Fruit fly (Drosophila melanogaster) whole organism, embryonic: ENCODE data around the gene PGAP1.

Experiments
- Bgb ChIP-seq: fragments of 200-800 bp; sonication (Bioruptor generic); IDR thresholded peaks from 2 replicates; pipeline ENCODE4 v1.3.6; 2022; ENCODE audit warnings: missing biosample characterization, missing genetic modification characterization; ENCODE audit not compliant: partially characterized antibody
- CG1024 ChIP-seq: fragments of 200-800 bp; sonication (Bioruptor generic); IDR thresholded peaks from 2 replicates; pipeline ENCODE4 v1.3.6; 2022; ENCODE audit warnings: missing biosample characterization, missing genetic modification characterization
- CG10959 ChIP-seq: fragments of 200-800 bp; sonication (Bioruptor generic); IDR thresholded peaks from 2 replicates; pipeline ENCODE4 v1.3.6; 2022; ENCODE audit warnings: missing biosample characterization, missing genetic modification characterization
- CG11398 ChIP-seq: fragments of 200-800 bp; sonication (Bioruptor generic); optimal IDR thresholded peaks from 2 replicates; lab custom pipeline; 2016; ENCODE audit warnings: missing biosample characterization, missing genetic modification characterization
- CG11456 ChIP-seq: fragments of 200-800 bp; sonication (Bioruptor generic); IDR thresholded peaks from 3 replicates; pipeline ENCODE4 v1.3.6; 2022; ENCODE audit warnings: missing biosample characterization, missing genetic modification characterization
- CG12155 ChIP-seq: fragments of 200-800 bp; sonication (Bioruptor generic); optimal IDR thresholded peaks from 3 replicates; lab custom pipeline; 2016; ENCODE audit warnings: missing biosample characterization, missing genetic modification characterization
- CG1233 ChIP-seq: fragments of 200-800 bp; sonication (Bioruptor generic); optimal IDR thresholded peaks from 4 replicates; lab custom pipeline; 2018; ENCODE audit warnings: missing biosample characterization, mild to moderate bottlenecking, missing genetic modification characterization
- CG13894 ChIP-seq: fragments of 200-800 bp; sonication (Bioruptor generic); optimal IDR thresholded peaks from 3 replicates; lab custom pipeline; 2018; ENCODE audit warnings: missing biosample characterization, mild to moderate bottlenecking, missing genetic modification characterization, moderate library complexity
- CG14014 ChIP-seq: fragments of 200-800 bp; sonication (Bioruptor generic); IDR thresholded peaks from 2 replicates; pipeline ENCODE4 v1.3.6; 2022; ENCODE audit warnings: missing biosample characterization, missing genetic modification characterization
- CG15269 ChIP-seq: fragments of 200-800 bp; sonication (Bioruptor generic); optimal IDR thresholded peaks from 2 replicates; lab custom pipeline; 2018; ENCODE audit warnings: missing biosample characterization, mild to moderate bottlenecking, missing genetic modification characterization, moderate library complexity
- CG17186 ChIP-seq: fragments of 200-800 bp; sonication (Bioruptor generic); optimal IDR thresholded peaks from 3 replicates; lab custom pipeline; 2017; ENCODE audit warnings: missing biosample characterization, missing genetic modification reagents, missing genetic modification characterization
- CG18619 ChIP-seq: fragments of 200-800 bp; sonication (Bioruptor generic); optimal IDR thresholded peaks from 3 replicates; lab custom pipeline; 2017; ENCODE audit warnings: missing biosample characterization, mild to moderate bottlenecking, missing genetic modification characterization
- CG2712 ChIP-seq: fragments of 200-800 bp; optimal IDR thresholded peaks from 3 replicates; lab custom pipeline; 2019; ENCODE audit warnings: missing biosample characterization, mild to moderate bottlenecking, missing genetic modification characterization, moderate library complexity
- CG31441 ChIP-seq: fragments of 200-800 bp; sonication (Bioruptor generic); IDR thresholded peaks from 2 replicates; pipeline ENCODE4 v1.3.6; 2022; ENCODE audit warnings: missing biosample characterization, missing genetic modification characterization
- CG4282 ChIP-seq: fragments of 200-800 bp; sonication (Bioruptor generic); optimal IDR thresholded peaks from 2 replicates; lab custom pipeline; 2016; ENCODE audit warnings: missing biosample characterization, missing genetic modification characterization
- CG43689 ChIP-seq: fragments of 200-800 bp; sonication (Bioruptor generic); IDR thresholded peaks from 2 replicates; pipeline ENCODE4 v1.3.6; 2022; ENCODE audit warnings: missing biosample characterization, missing genetic modification characterization
- CG5180 ChIP-seq: fragments of 200-800 bp; sonication (Bioruptor generic); optimal IDR thresholded peaks from 3 replicates; lab custom pipeline; 2017; ENCODE audit warnings: missing biosample characterization, missing genetic modification characterization, mild to moderate bottlenecking, moderate library complexity, missing genetic modification reagents
- CG7928 ChIP-seq: fragments of 200-800 bp; sonication (Bioruptor generic); optimal IDR thresholded peaks from 2 replicates; lab custom pipeline; 2017; ENCODE audit warnings: missing biosample characterization, mild to moderate bottlenecking, missing genetic modification characterization
- CG9215 ChIP-seq: fragments of 200-800 bp; sonication (Bioruptor generic); IDR thresholded peaks from 2 replicates; pipeline ENCODE4 v1.3.6; 2022; ENCODE audit warnings: missing biosample characterization, missing genetic modification characterization
- CG9609 ChIP-seq: fragments of 200-800 bp; sonication (Bioruptor generic); optimal IDR thresholded peaks from 3 replicates; lab custom pipeline; 2016; ENCODE audit warnings: missing biosample characterization, missing genetic modification characterization
- CG9727 ChIP-seq: fragments of 200-800 bp; sonication (Bioruptor generic); optimal IDR thresholded peaks from 3 replicates; lab custom pipeline; 2017; ENCODE audit warnings: missing biosample characterization, mild to moderate bottlenecking, missing genetic modification characterization
- CrebB ChIP-seq: fragments of 200-800 bp; sonication (Bioruptor generic); optimal IDR thresholded peaks from 3 replicates; lab custom pipeline; 2018; ENCODE audit warnings: missing biosample characterization, mild to moderate bottlenecking, missing genetic modification characterization
- Fer2 ChIP-seq: fragments of 200-800 bp; sonication (Bioruptor generic); optimal IDR thresholded peaks from 2 replicates; lab custom pipeline; 2018; ENCODE audit warnings: missing biosample characterization, mild to moderate bottlenecking, missing genetic modification characterization, moderate library complexity
- H2.0 ChIP-seq: fragments of 200-800 bp; sonication (Bioruptor generic); IDR thresholded peaks from 2 replicates; pipeline ENCODE4 v1.3.6; 2022; ENCODE audit warnings: missing biosample characterization, missing genetic modification characterization
- HLH4C ChIP-seq: fragments of 200-800 bp; sonication (Bioruptor generic); IDR thresholded peaks from 3 replicates; pipeline ENCODE4 v1.3.6; 2022; ENCODE audit warnings: missing biosample characterization, missing genetic modification characterization; ENCODE audit not compliant: partially characterized antibody
- Hr3 ChIP-seq: fragments of 200-800 bp; sonication (Bioruptor generic); optimal IDR thresholded peaks from 3 replicates; lab custom pipeline; 2016; ENCODE audit warnings: missing biosample characterization, missing genetic modification characterization
- Lpt ChIP-seq: fragments of >200 bp; optimal IDR thresholded peaks from 2 replicates; lab custom pipeline; 2018; ENCODE audit warnings: missing biosample characterization, missing genetic modification characterization
- Optix ChIP-seq: fragments of 200-800 bp; sonication (Bioruptor generic); IDR thresholded peaks from 3 replicates; pipeline ENCODE4 v1.3.6; 2022; ENCODE audit warnings: missing biosample characterization, missing genetic modification characterization
- Sox102F ChIP-seq: fragments of 200-800 bp; sonication (Bioruptor generic); optimal IDR thresholded peaks from 2 replicates; lab custom pipeline; 2018; ENCODE audit warnings: missing biosample characterization, mild to moderate bottlenecking, missing genetic modification characterization, moderate library complexity
- Sry-β ChIP-seq: fragments of 200-800 bp; sonication (Bioruptor generic); optimal IDR thresholded peaks from 2 replicates; lab custom pipeline; 2018; ENCODE audit warnings: missing biosample characterization, mild to moderate bottlenecking, missing genetic modification characterization, moderate library complexity
- ab ChIP-seq: fragments of 200-800 bp; sonication (Bioruptor generic); optimal IDR thresholded peaks from 2 replicates; lab custom pipeline; 2016; ENCODE audit warnings: missing biosample characterization, missing genetic modification characterization
- bbx ChIP-seq: fragments of 200-800 bp; sonication (Bioruptor generic); IDR thresholded peaks from 2 replicates; pipeline ENCODE4 v1.3.6; 2022; ENCODE audit warnings: missing biosample characterization, missing genetic modification characterization; ENCODE audit not compliant: partially characterized antibody
- bowl ChIP-seq: fragments of 200-800 bp; sonication (Bioruptor generic); IDR thresholded peaks from 2 replicates; pipeline ENCODE4 v1.3.6; 2022; ENCODE audit warnings: missing biosample characterization, missing genetic modification characterization
- caup ChIP-seq: fragments of 200-800 bp; sonication (Bioruptor generic); optimal IDR thresholded peaks from 3 replicates; lab custom pipeline; 2017; ENCODE audit warnings: missing biosample characterization, mild to moderate bottlenecking, missing genetic modification characterization, moderate library complexity; ENCODE audit not compliant: severe bottlenecking
- chm ChIP-seq: fragments of 200-800 bp; sonication (Bioruptor generic); IDR thresholded peaks from 2 replicates; pipeline ENCODE4 v1.3.6; 2022; ENCODE audit warnings: missing biosample characterization, missing genetic modification characterization
- da ChIP-seq: fragments of 200-800 bp; sonication (Bioruptor generic); optimal IDR thresholded peaks from 2 replicates; lab custom pipeline; 2016; ENCODE audit warnings: missing biosample characterization, missing genetic modification characterization
- dysf ChIP-seq: fragments of 200-800 bp; sonication (Bioruptor generic); IDR thresholded peaks from 3 replicates; pipeline ENCODE4 v1.3.6; 2022; ENCODE audit warnings: missing biosample characterization, missing genetic modification characterization
- eve ChIP-seq, 2 experiments: fragments of >200 bp; optimal IDR thresholded peaks; 2 replicates each; lab custom pipeline; 2017; ENCODE audit warnings: missing biosample characterization in 2 of 2, missing genetic modification characterization in 2 of 2
- fd96Cb ChIP-seq: fragments of 200-800 bp; sonication (Bioruptor generic); optimal IDR thresholded peaks from 2 replicates; lab custom pipeline; 2018; ENCODE audit warnings: missing biosample characterization, mild to moderate bottlenecking, missing genetic modification characterization, moderate library complexity
- gcm ChIP-seq: fragments of 200-800 bp; sonication (Bioruptor generic); optimal IDR thresholded peaks from 2 replicates; lab custom pipeline; 2019; ENCODE audit warnings: missing biosample characterization, mild to moderate bottlenecking, missing genetic modification characterization, moderate library complexity
- gro ChIP-seq: fragments of 200-800 bp; sonication (Bioruptor generic); optimal IDR thresholded peaks from 2 replicates; lab custom pipeline; 2016; ENCODE audit warnings: missing biosample characterization, missing genetic modification characterization
- ham ChIP-seq: fragments of 200-800 bp; sonication (Bioruptor generic); IDR thresholded peaks from 2 replicates; pipeline ENCODE4 v1.3.6; 2022; ENCODE audit warnings: missing biosample characterization, missing genetic modification characterization
- her ChIP-seq: fragments of 200-800 bp; sonication (Bioruptor generic); optimal IDR thresholded peaks from 2 replicates; lab custom pipeline; 2016; ENCODE audit warnings: missing biosample characterization, missing genetic modification characterization
- jumu ChIP-seq: fragments of 200-800 bp; sonication (Bioruptor generic); optimal IDR thresholded peaks from 3 replicates; lab custom pipeline; 2016; ENCODE audit warnings: missing biosample characterization, missing genetic modification characterization
- maf-S ChIP-seq: fragments of 200-800 bp; sonication (Bioruptor generic); optimal IDR thresholded peaks from 2 replicates; lab custom pipeline; 2016; ENCODE audit warnings: missing biosample characterization, missing genetic modification characterization
- mirr ChIP-seq: fragments of 200-800 bp; sonication (Bioruptor generic); optimal IDR thresholded peaks from 3 replicates; lab custom pipeline; 2018; ENCODE audit warnings: missing biosample characterization, mild to moderate bottlenecking, missing genetic modification characterization
- mld ChIP-seq: fragments of 200-800 bp; sonication (Bioruptor generic); IDR thresholded peaks from 3 replicates; pipeline ENCODE4 v1.3.6; 2022; ENCODE audit warnings: missing biosample characterization, missing genetic modification characterization; ENCODE audit not compliant: partially characterized antibody
- nau ChIP-seq: fragments of 200-800 bp; sonication (Bioruptor generic); optimal IDR thresholded peaks from 3 replicates; lab custom pipeline; 2017; ENCODE audit warnings: missing biosample characterization, mild to moderate bottlenecking, missing genetic modification characterization, missing genetic modification reagents
- ro ChIP-seq: fragments of 200-800 bp; sonication (Bioruptor generic); IDR thresholded peaks from 2 replicates; pipeline ENCODE4 v1.3.6; 2022; ENCODE audit warnings: missing biosample characterization, missing genetic modification characterization
- slbo ChIP-seq: fragments of 200-800 bp; sonication (Bioruptor generic); IDR thresholded peaks from 2 replicates; pipeline ENCODE4 v1.3.6; 2022; ENCODE audit warnings: missing biosample characterization, missing genetic modification characterization
- tgo ChIP-seq: fragments of 200-800 bp; sonication (Bioruptor generic); IDR thresholded peaks from 3 replicates; pipeline ENCODE4 v1.3.6; 2022; ENCODE audit warnings: missing biosample characterization, missing genetic modification characterization
- usp ChIP-seq: fragments of >200 bp; optimal IDR thresholded peaks from 2 replicates; lab custom pipeline; 2017; ENCODE audit warnings: missing biosample characterization, missing genetic modification characterization

The PGAP1 gene

dm6 chrX:5737157-5737556 lies 47.9 kb upstream of the PGAP1 start (continued):
- peak; percentile 49; the same call in 1 of the 3 replicates for TF ChIP-seq dysf
- no peak for TF ChIP-seq bbx (GFP tag; lab: Robert Waterston, UW)
- no peak for TF ChIP-seq bowl (GFP tag; lab: Robert Waterston, UW)
- TF ChIP-seq CG5180, result no peak
- no peak for TF ChIP-seq CrebB (tag; lab: Kevin White, UChicago)
- TF ChIP-seq da, result no peak
- TF ChIP-seq nau (GFP tag; lab: Kevin White, UChicago), result no peak
- TF ChIP-seq CG43689 (GFP tag; lab: Robert Waterston, UW), result no peak
- no peak for TF ChIP-seq her (GFP tag; lab: Kevin White, UChicago)
- TF ChIP-seq CG12155, result peak; percentile 12
- TF ChIP-seq CG10959 (GFP tag; lab: Robert Waterston, UW), result no peak
- TF ChIP-seq slbo, result peak; percentile 61
- no peak for TF ChIP-seq Hr3
- no peak for TF ChIP-seq CG1233 (GFP tag; lab: Kevin White, UChicago)
- no peak for TF ChIP-seq CG1024 (GFP tag; lab: Robert Waterston, UW)
- TF ChIP-seq H2.0 (GFP tag; lab: Robert Waterston, UW), result no peak
- TF ChIP-seq gcm (GFP tag; lab: Kevin White, UChicago), result no peak
- peak; percentile 37; the same call in 1 of the 2 replicates for TF ChIP-seq Bgb (GFP tag; lab: Robert Waterston, UW)
- no peak for TF ChIP-seq CG13894
- TF ChIP-seq CG14014 (GFP tag; lab: Robert Waterston, UW), result 0 out of 2 replicates have a peak, but pooled peaks have one; percentile 8
- no peak for TF ChIP-seq Optix (GFP tag; lab: Robert Waterston, UW)
- peak; percentile 39 for TF ChIP-seq Sox102F
- no peak for TF ChIP-seq CG2712 (tag; lab: Kevin White, UChicago)
- no peak for TF ChIP-seq ham
- TF ChIP-seq HLH4C (GFP tag; lab: Robert Waterston, UW), result no peak
- TF ChIP-seq CG18619 (GFP tag; lab: Kevin White, UChicago), result no peak
- no peak for TF ChIP-seq mirr (GFP tag; lab: Kevin White, UChicago)
- no peak for TF ChIP-seq chm
- no peak; the same call in 2 of the 3 replicates for TF ChIP-seq tgo (GFP tag; lab: Robert Waterston, UW)
- no peak for TF ChIP-seq CG7928 (GFP tag; lab: Kevin White, UChicago)
- TF ChIP-seq eve (GFP tag; optimal IDR thresholded peaks at IDR 0.05; lab: Kevin White, UChicago), result no peak
- TF ChIP-seq CG9727, result no peak
- TF ChIP-seq fd96Cb (tag; lab: Kevin White, UChicago), result no peak
- TF ChIP-seq Lpt (GFP tag; lab: Kevin White, UChicago), result no peak
- no peak for TF ChIP-seq usp (GFP tag; lab: Kevin White, UChicago)
- no peak for TF ChIP-seq CG9609
- TF ChIP-seq mld (GFP tag; lab: Robert Waterston, UW), result no peak
- TF ChIP-seq CG4282, result no peak
- TF ChIP-seq CG9215 (GFP tag; lab: Robert Waterston, UW), result peak; percentile 12; the same call in 1 of the 2 replicates
- TF ChIP-seq gro (GFP tag; lab: Kevin White, UChicago), result no peak
- no peak for TF ChIP-seq CG15269 (tag; lab: Kevin White, UChicago)
- TF ChIP-seq CG11456 (GFP tag; lab: Robert Waterston, UW), result no peak
- TF ChIP-seq caup (GFP tag; lab: Kevin White, UChicago), result peak; percentile 20
- no peak for TF ChIP-seq maf-S
- TF ChIP-seq Sry-β (GFP tag; lab: Kevin White, UChicago), result no peak
- no peak for TF ChIP-seq CG31441
- no peak for TF ChIP-seq CG17186
- no peak for TF ChIP-seq ro (GFP tag; lab: Robert Waterston, UW)
- TF ChIP-seq jumu (GFP tag; lab: Kevin White, UChicago), result no peak
- no peak for TF ChIP-seq CG11398
- TF ChIP-seq ab (GFP tag; lab: Kevin White, UChicago), result no peak
- no peak for TF ChIP-seq Fer2 (tag; lab: Kevin White, UChicago)
